Worm (Caenorhabditis elegans) whole organism, L1 larva: ENCODE data around the gene prdx-3.

Experiments used
- C34B4.2 ChIP-seq: sonication (generic microtip); optimal IDR thresholded peaks from 2 replicates; lab custom pipeline; 2017; ENCODE audit warnings: mild to moderate bottlenecking, missing genetic modification characterization, missing compliant biosample characterization
- F16B12.6 ChIP-seq: fragments of 150-350 bp; optimal IDR thresholded peaks from 2 replicates; lab custom pipeline; 2014; ENCODE audit warnings: missing biosample characterization, missing genetic modification characterization
- Y116A8C.19 ChIP-seq: sonication (generic microtip); optimal IDR thresholded peaks from 2 replicates; lab custom pipeline; 2016; ENCODE audit warnings: missing compliant biosample characterization, missing genetic modification characterization, borderline replicate concordance
- aha-1 ChIP-seq: fragments of 150-350 bp; optimal IDR thresholded peaks from 2 replicates; lab custom pipeline; 2014; ENCODE audit warnings: missing biosample characterization, missing genetic modification characterization
- alr-1 ChIP-seq: fragments of 200-800 bp; sonication (Bioruptor generic); optimal IDR thresholded peaks from 2 replicates; lab custom pipeline; 2018; ENCODE audit warnings: borderline replicate concordance, mild to moderate bottlenecking, missing genetic modification characterization, missing compliant biosample characterization
- ceh-63 ChIP-seq: fragments of 200-800 bp; sonication (Bioruptor generic); optimal IDR thresholded peaks from 2 replicates; lab custom pipeline; 2018; ENCODE audit warnings: mild to moderate bottlenecking, missing genetic modification characterization, missing compliant biosample characterization
- ceh-8 ChIP-seq: fragments of 200-800 bp; sonication (Bioruptor generic); optimal IDR thresholded peaks from 2 replicates; lab custom pipeline; 2018; ENCODE audit warnings: mild to moderate bottlenecking, missing genetic modification characterization, moderate library complexity, missing compliant biosample characterization
- ceh-82 ChIP-seq, 3 experiments: fragments of 150-350 bp in 1 of 3; sonication (generic microtip) in 2 of 3; optimal IDR thresholded peaks; 2 replicates each; lab custom pipeline; 2014 to 2017; ENCODE audit warnings: missing biosample characterization in 3 of 3, missing genetic modification characterization in 3 of 3
- ceh-88 ChIP-seq: fragments of 200-800 bp; sonication (Bioruptor generic); IDR thresholded peaks from 2 replicates; pipeline ENCODE4 v1.3.6; 2022; ENCODE audit warnings: missing genetic modification characterization, missing compliant biosample characterization
- ces-1 ChIP-seq: fragments of 150-350 bp; optimal IDR thresholded peaks from 2 replicates; lab custom pipeline; 2014; ENCODE audit warnings: missing biosample characterization, missing genetic modification reagents, missing genetic modification characterization
- dpl-1 ChIP-seq, 3 experiments: fragments of 150-350 bp in 2 of 3; sonication (generic microtip) in 1 of 3; optimal IDR thresholded peaks; 2 replicates each; lab custom pipeline; 2014 to 2017; ENCODE audit warnings: missing biosample characterization in 3 of 3, missing genetic modification characterization in 3 of 3, missing genetic modification reagents in 3 of 3
- efl-1 ChIP-seq, 4 experiments: fragments of 150-350 bp; optimal IDR thresholded peaks in 3 of 4; peaks in 1 of 4; 1 replicate in 1 of 4; 2 replicates in 3 of 4; lab custom pipeline; 2014; ENCODE audit warnings: missing biosample characterization in 2 of 4, missing genetic modification characterization in 2 of 4, missing genetic modification reagents in 2 of 4
- elt-2 ChIP-seq: sonication (generic microtip); optimal IDR thresholded peaks from 2 replicates; lab custom pipeline; 2016; ENCODE audit warnings: missing genetic modification characterization, mild to moderate bottlenecking, inconsistent platforms, missing compliant biosample characterization, missing genetic modification reagents
- elt-3 ChIP-seq, 6 experiments: fragments of 150-350 bp in 1 of 6; sonication (generic microtip); optimal IDR thresholded peaks; 2 replicates each; lab custom pipeline; 2017 to 2018; ENCODE audit warnings: missing biosample characterization in 6 of 6, missing genetic modification characterization in 6 of 6, inconsistent platforms in 1 of 6
- ets-5 ChIP-seq: fragments of 200-800 bp; sonication (Bioruptor generic); IDR thresholded peaks from 2 replicates; pipeline ENCODE4 v1.3.6; 2022; ENCODE audit warnings: missing genetic modification characterization, missing compliant biosample characterization
- grh-1 ChIP-seq: fragments of 200-800 bp; sonication (Bioruptor generic); IDR thresholded peaks from 2 replicates; pipeline ENCODE4 v1.3.6; 2022; ENCODE audit warnings: missing genetic modification reagents, missing genetic modification characterization, missing compliant biosample characterization
- hpl-2 ChIP-seq: fragments of 150-350 bp; optimal IDR thresholded peaks from 2 replicates; lab custom pipeline; 2014; ENCODE audit warnings: missing biosample characterization, missing genetic modification reagents, missing genetic modification characterization
- lin-14 ChIP-seq: fragments of 200-800 bp; sonication (Bioruptor generic); optimal IDR thresholded peaks from 2 replicates; lab custom pipeline; 2018; ENCODE audit warnings: mild to moderate bottlenecking, missing genetic modification characterization, moderate library complexity, missing compliant biosample characterization
- lin-35 ChIP-seq, 2 experiments: fragments of 150-350 bp; optimal IDR thresholded peaks; 2 replicates each; lab custom pipeline; 2014; ENCODE audit warnings: missing biosample characterization in 2 of 2, missing genetic modification characterization in 2 of 2, missing genetic modification reagents in 2 of 2
- lsy-2 ChIP-seq, 2 experiments: fragments of 150-350 bp; optimal IDR thresholded peaks; 2 replicates each; lab custom pipeline; 2014; ENCODE audit warnings: missing biosample characterization in 2 of 2, missing genetic modification characterization in 2 of 2
- mdl-1 ChIP-seq, 2 experiments: fragments of 150-350 bp; optimal IDR thresholded peaks; 2 replicates each; lab custom pipeline; 2014 to 2017; ENCODE audit warnings: missing biosample characterization in 2 of 2, missing genetic modification characterization in 2 of 2, inconsistent platforms in 1 of 2
- nhr-11 ChIP-seq: fragments of 150-350 bp; optimal IDR thresholded peaks from 2 replicates; lab custom pipeline; 2014; ENCODE audit warnings: missing biosample characterization, missing genetic modification characterization
- nhr-19 ChIP-seq: fragments of 200-800 bp; sonication (Bioruptor generic); conservative IDR thresholded peaks from 2 replicates; pipeline ENCODE4 v1.3.6; 2022; ENCODE audit warnings: missing genetic modification characterization, missing compliant biosample characterization
- nhr-237 ChIP-seq: fragments of 150-350 bp; optimal IDR thresholded peaks from 2 replicates; lab custom pipeline; 2014; ENCODE audit warnings: missing biosample characterization, missing genetic modification characterization
- nhr-28 ChIP-seq: fragments of 150-350 bp; optimal IDR thresholded peaks from 2 replicates; lab custom pipeline; 2014; ENCODE audit warnings: missing biosample characterization, missing genetic modification characterization
- nhr-71 ChIP-seq: sonication (generic microtip); optimal IDR thresholded peaks from 2 replicates; lab custom pipeline; 2016; ENCODE audit warnings: mild to moderate bottlenecking, missing genetic modification characterization, moderate library complexity, missing compliant biosample characterization
- nhr-77 ChIP-seq: fragments of 150-350 bp; optimal IDR thresholded peaks from 2 replicates; lab custom pipeline; 2014; ENCODE audit warnings: missing biosample characterization, missing genetic modification characterization
- nhr-84 ChIP-seq: sonication (generic microtip); optimal IDR thresholded peaks from 2 replicates; lab custom pipeline; 2017; ENCODE audit warnings: missing biosample characterization, missing genetic modification characterization
- nhr-85 ChIP-seq: sonication (generic microtip); peaks from one replicate; lab custom pipeline; 2016; ENCODE audit warnings: missing genetic modification characterization, inconsistent platforms, missing compliant biosample characterization
- pag-3 ChIP-seq: sonication (generic microtip); optimal IDR thresholded peaks from 2 replicates; lab custom pipeline; 2017; ENCODE audit warnings: missing genetic modification characterization, mild to moderate bottlenecking, missing compliant biosample characterization, antibody characterized with exemption, borderline replicate concordance; ENCODE audit not compliant: insufficient read depth
- pax-3 ChIP-seq: fragments of 200-800 bp; sonication (Bioruptor generic); optimal IDR thresholded peaks from 2 replicates; lab custom pipeline; 2018; ENCODE audit warnings: mild to moderate bottlenecking, missing genetic modification characterization, moderate library complexity, missing compliant biosample characterization
- pqm-1 ChIP-seq: sonication (generic microtip); optimal IDR thresholded peaks from 3 replicates; lab custom pipeline; 2017; ENCODE audit warnings: missing biosample characterization, missing genetic modification characterization
- sup-37 ChIP-seq: fragments of 200-800 bp; sonication (Bioruptor generic); optimal IDR thresholded peaks from 2 replicates; lab custom pipeline; 2018; ENCODE audit warnings: mild to moderate bottlenecking, missing genetic modification characterization, missing compliant biosample characterization
- tlp-1 ChIP-seq: fragments of 150-350 bp; optimal IDR thresholded peaks from 2 replicates; lab custom pipeline; 2014; ENCODE audit warnings: missing biosample characterization, missing genetic modification characterization
- unc-62 ChIP-seq: fragments of 150-350 bp; optimal IDR thresholded peaks from 2 replicates; lab custom pipeline; 2014; ENCODE audit warnings: missing biosample characterization, missing genetic modification reagents, missing genetic modification characterization
- unc-98 ChIP-seq: fragments of 200-800 bp; sonication (Bioruptor generic); IDR thresholded peaks from 2 replicates; pipeline ENCODE4 v1.3.6; 2022; ENCODE audit warnings: missing genetic modification characterization, missing compliant biosample characterization
- xbp-1 ChIP-seq: sonication (generic microtip); optimal IDR thresholded peaks from 2 replicates; lab custom pipeline; 2016; ENCODE audit warnings: missing genetic modification characterization, missing compliant biosample characterization
- zag-1 ChIP-seq: fragments of 150-350 bp; optimal IDR thresholded peaks from 2 replicates; lab custom pipeline; 2014; ENCODE audit warnings: missing biosample characterization, missing genetic modification characterization
- zip-4 ChIP-seq: fragments of 200-800 bp; sonication (Bioruptor generic); optimal IDR thresholded peaks from 2 replicates; lab custom pipeline; 2018; ENCODE audit warnings: mild to moderate bottlenecking, missing genetic modification characterization, moderate library complexity, missing compliant biosample characterization
- ztf-4 ChIP-seq: fragments of 150-350 bp; optimal IDR thresholded peaks from 2 replicates; lab custom pipeline; 2014; ENCODE audit warnings: missing biosample characterization, missing genetic modification characterization

prdx-3 gene

ce11 chrIII:4449893-4450579, 42.8 kb downstream of the prdx-3 start, which contains the start of gene ceh-43:
Gene ceh-43 (minus strand): TSS chrIII:4449943.
- no peak for TF ChIP-seq dpl-1 (GFP tag; optimal IDR thresholded peaks at IDR 0.05; lab: Kevin White, UChicago)
- TF ChIP-seq lin-35 (GFP tag; optimal IDR thresholded peaks at IDR 0.05; lab: Kevin White, UChicago), result peak in 1 of 2 experiments; percentile 27
- TF ChIP-seq elt-2 (tag; lab: Kevin White, UChicago), result peak; percentile 14
- no peak for TF ChIP-seq F16B12.6 (tag; lab: Kevin White, UChicago)
- TF ChIP-seq efl-1 (optimal IDR thresholded peaks at IDR 0.05; lab: Kevin White, UChicago), result no peak
- TF ChIP-seq efl-1 (GFP tag; optimal IDR thresholded peaks at IDR 0.05 in 1 of 2; lab: Kevin White, UChicago), result peak in 1 of 2 experiments; percentile 63
- TF ChIP-seq Y116A8C.19 (tag; lab: Kevin White, UChicago), result no peak
- TF ChIP-seq nhr-19 (GFP tag; lab: Robert Waterston, UW), result no peak

- no peak for TF ChIP-seq lin-35 (GFP tag; optimal IDR thresholded peaks at IDR 0.05; lab: Kevin White, UChicago)
- no peak for TF ChIP-seq nhr-19 (GFP tag; lab: Robert Waterston, UW)
- no peak for TF ChIP-seq sup-37
- TF ChIP-seq elt-3 (tag; optimal IDR thresholded peaks at IDR 0.05; lab: Kevin White, UChicago), result no peak
- TF ChIP-seq nhr-71 (tag; lab: Kevin White, UChicago), result no peak
- TF ChIP-seq ces-1 (GFP tag; lab: Kevin White, UChicago), result no peak
- TF ChIP-seq ets-5 (GFP tag; lab: Robert Waterston, UW), result no peak
- TF ChIP-seq xbp-1, result no peak
- TF ChIP-seq pqm-1 (tag; lab: Kevin White, UChicago), result no peak
- TF ChIP-seq lsy-2 (tag; optimal IDR thresholded peaks at IDR 0.05; lab: Kevin White, UChicago), result peak in 1 of 2 experiments; percentile 12
- no peak for TF ChIP-seq alr-1 (tag; lab: Kevin White, UChicago)
- TF ChIP-seq ceh-88 (GFP tag; lab: Robert Waterston, UW), result no peak
- peak; percentile 42 for TF ChIP-seq lin-14 (GFP tag; lab: Kevin White, UChicago)
- no peak for TF ChIP-seq nhr-237 (tag; lab: Kevin White, UChicago)
- TF ChIP-seq pax-3, result peak; percentile 1
These were observed 43.7 kb downstream of the prdx-3 start for ce11 chrIII:4450773-4451423.

ce11 chrIII:4452749-4453148, 45.5 kb downstream of the prdx-3 start:
- TF ChIP-seq zip-4 (GFP tag; lab: Kevin White, UChicago) (no peak), lin-14 (GFP tag; lab: Kevin White, UChicago) (peak; percentile 47), ztf-4 (tag; lab: Kevin White, UChicago) (no peak), C34B4.2 (no peak), mdl-1 (tag; optimal IDR thresholded peaks at IDR 0.05; lab: Kevin White, UChicago) (no peak), nhr-11 (tag; lab: Kevin White, UChicago) (no peak), pag-3 (tag; lab: Kevin White, UChicago) (no peak), grh-1 (GFP tag; lab: Robert Waterston, UW) (peak; percentile 26; the same call in 1 of the 2 replicates), ceh-8 (GFP tag; lab: Kevin White, UChicago) (peak; percentile 8), pqm-1 (tag; lab: Kevin White, UChicago) (no peak), elt-2 (tag; lab: Kevin White, UChicago) (no peak), efl-1 (optimal IDR thresholded peaks at IDR 0.05; lab: Kevin White, UChicago) (no peak), efl-1 (GFP tag; optimal IDR thresholded peaks at IDR 0.05 in 1 of 2; lab: Kevin White, UChicago) (no peak), unc-98 (GFP tag; lab: Robert Waterston, UW) (no peak), ceh-63 (GFP tag; lab: Kevin White, UChicago) (no peak), ceh-88 (GFP tag; lab: Robert Waterston, UW) (no peak), nhr-28 (tag; lab: Kevin White, UChicago) (no peak), lsy-2 (tag; optimal IDR thresholded peaks at IDR 0.05; lab: Kevin White, UChicago) (peak in 1 of 2 experiments; percentile 31), nhr-85 (tag; lab: Kevin White, UChicago) (peak; percentile 76), F16B12.6 (tag; lab: Kevin White, UChicago) (no peak), unc-62 (GFP tag; lab: Kevin White, UChicago) (no peak), hpl-2 (GFP tag; lab: Kevin White, UChicago) (no peak), nhr-237 (tag; lab: Kevin White, UChicago) (no peak), zag-1 (tag; lab: Kevin White, UChicago) (no peak), nhr-84 (no peak), Y116A8C.19 (tag; lab: Kevin White, UChicago) (no peak), tlp-1 (tag; lab: Kevin White, UChicago) (no peak), ceh-82 (tag; optimal IDR thresholded peaks at IDR 0.05; lab: Kevin White, UChicago) (peak in 1 of 3 experiments; percentile 5), nhr-77 (tag; lab: Kevin White, UChicago) (no peak), aha-1 (no peak)
